Fruit fly (Drosophila melanogaster) whole organism, embryonic: ENCODE results near the gene gb.

Experiments
- Aef1 ChIP-seq: fragments of 200-800 bp; sonication (Bioruptor generic); IDR thresholded peaks from 3 replicates; pipeline ENCODE4 v1.3.6; 2022; ENCODE audit warnings: missing biosample characterization, missing genetic modification characterization
- Asciz ChIP-seq: fragments of 200-800 bp; sonication (Bioruptor generic); optimal IDR thresholded peaks from 2 replicates; lab custom pipeline; 2017; ENCODE audit warnings: missing biosample characterization, mild to moderate bottlenecking, missing genetic modification characterization, missing genetic modification reagents
- Awh ChIP-seq: fragments of 200-800 bp; sonication (Bioruptor generic); IDR thresholded peaks from 2 replicates; pipeline ENCODE4, ENCODE4 v1.3.6; 2022; ENCODE audit warnings: missing biosample characterization, missing genetic modification characterization
- B-H1 ChIP-seq: fragments of 200-800 bp; sonication (Bioruptor generic); IDR thresholded peaks from 3 replicates; pipeline ENCODE4 v1.3.6; 2022; ENCODE audit warnings: missing biosample characterization, missing genetic modification characterization
- C15 ChIP-seq: fragments of 200-800 bp; sonication (Bioruptor generic); IDR thresholded peaks from 3 replicates; pipeline ENCODE4 v1.3.6; 2022; ENCODE audit warnings: missing biosample characterization, missing genetic modification characterization
- CG10209 ChIP-seq: fragments of 200-800 bp; sonication (Bioruptor generic); optimal IDR thresholded peaks from 3 replicates; lab custom pipeline; 2017; ENCODE audit warnings: missing biosample characterization, mild to moderate bottlenecking, missing genetic modification characterization, missing genetic modification reagents
- CG10654 ChIP-seq: fragments of 200-800 bp; sonication (Bioruptor generic); optimal IDR thresholded peaks from 2 replicates; lab custom pipeline; 2016; ENCODE audit warnings: missing biosample characterization, missing genetic modification characterization
- CG11504 ChIP-seq: fragments of 200-800 bp; sonication (Bioruptor generic); optimal IDR thresholded peaks from 3 replicates; lab custom pipeline; 2019; ENCODE audit warnings: missing biosample characterization, mild to moderate bottlenecking, missing genetic modification characterization, moderate library complexity
- CG13287 ChIP-seq: fragments of 200-800 bp; sonication (Bioruptor generic); IDR thresholded peaks from 2 replicates; pipeline ENCODE4 v1.3.6; 2022; ENCODE audit warnings: missing biosample characterization, missing genetic modification characterization; ENCODE audit not compliant: partially characterized antibody
- CG13424 ChIP-seq: fragments of 200-800 bp; sonication (Bioruptor generic); optimal IDR thresholded peaks from 2 replicates; lab custom pipeline; 2019; ENCODE audit warnings: missing biosample characterization, mild to moderate bottlenecking, missing genetic modification characterization, moderate library complexity
- CG15011 ChIP-seq: fragments of 200-800 bp; sonication (Bioruptor generic); optimal IDR thresholded peaks from 3 replicates; lab custom pipeline; 2018; ENCODE audit warnings: missing biosample characterization, mild to moderate bottlenecking, missing genetic modification characterization
- CG16779 ChIP-seq: fragments of 200-800 bp; sonication (Bioruptor generic); IDR thresholded peaks from 2 replicates; pipeline ENCODE4 v1.3.6; 2022; ENCODE audit warnings: missing biosample characterization, missing genetic modification characterization
- CG17385 ChIP-seq: fragments of 200-800 bp; sonication (Bioruptor generic); optimal IDR thresholded peaks from 3 replicates; lab custom pipeline; 2018; ENCODE audit warnings: missing biosample characterization, mild to moderate bottlenecking, missing genetic modification characterization
- CG17612 ChIP-seq: fragments of 200-800 bp; sonication (Bioruptor generic); IDR thresholded peaks from 2 replicates; pipeline ENCODE4 v1.3.6; 2022; ENCODE audit warnings: missing biosample characterization, missing genetic modification characterization
- CG2116 ChIP-seq: fragments of 200-800 bp; sonication (Bioruptor generic); optimal IDR thresholded peaks from 3 replicates; lab custom pipeline; 2018; ENCODE audit warnings: missing biosample characterization, mild to moderate bottlenecking, missing genetic modification characterization
- CG2875 ChIP-seq: fragments of 200-800 bp; sonication (Bioruptor generic); optimal IDR thresholded peaks from 2 replicates; lab custom pipeline; 2017; ENCODE audit warnings: missing biosample characterization, mild to moderate bottlenecking, missing genetic modification characterization, missing genetic modification reagents
- CG3163 ChIP-seq: fragments of 200-800 bp; sonication (Bioruptor generic); optimal IDR thresholded peaks from 3 replicates; lab custom pipeline; 2016; ENCODE audit warnings: missing biosample characterization, missing genetic modification characterization
- CG4617 ChIP-seq: fragments of 200-800 bp; sonication (Bioruptor generic); optimal IDR thresholded peaks from 3 replicates; lab custom pipeline; 2016; ENCODE audit warnings: missing biosample characterization, missing genetic modification characterization, borderline replicate concordance
- CG4707 ChIP-seq: fragments of 200-800 bp; sonication (Bioruptor generic); optimal IDR thresholded peaks from 2 replicates; lab custom pipeline; 2018; ENCODE audit warnings: missing biosample characterization, mild to moderate bottlenecking, missing genetic modification characterization, moderate library complexity
- CG8388 ChIP-seq: fragments of 200-800 bp; sonication (Bioruptor generic); optimal IDR thresholded peaks from 2 replicates; lab custom pipeline; 2019; ENCODE audit warnings: missing biosample characterization, mild to moderate bottlenecking, missing genetic modification characterization, moderate library complexity
- CkIIα-i1 ChIP-seq: fragments of 200-800 bp; sonication (Bioruptor generic); IDR thresholded peaks from 2 replicates; pipeline ENCODE4 v1.3.6; 2022; ENCODE audit warnings: missing biosample characterization, missing genetic modification characterization
- CrebB ChIP-seq: fragments of 200-800 bp; sonication (Bioruptor generic); optimal IDR thresholded peaks from 3 replicates; lab custom pipeline; 2018; ENCODE audit warnings: missing biosample characterization, mild to moderate bottlenecking, missing genetic modification characterization
- Dek ChIP-seq: fragments of 200-800 bp; sonication (Bioruptor generic); optimal IDR thresholded peaks from 3 replicates; lab custom pipeline; 2019; ENCODE audit warnings: missing biosample characterization, mild to moderate bottlenecking, missing genetic modification characterization, moderate library complexity
- E2f2 ChIP-seq: fragments of 200-800 bp; sonication (Bioruptor generic); IDR thresholded peaks from 2 replicates; pipeline ENCODE4 v1.3.6; 2022; ENCODE audit warnings: missing biosample characterization, missing genetic modification characterization
- Fer1 ChIP-seq: fragments of 200-800 bp; sonication (Bioruptor generic); optimal IDR thresholded peaks from 2 replicates; lab custom pipeline; 2017; ENCODE audit warnings: missing biosample characterization, mild to moderate bottlenecking, missing genetic modification characterization
- H15 ChIP-seq: fragments of 200-800 bp; sonication (Bioruptor generic); IDR thresholded peaks from 3 replicates; pipeline ENCODE4 v1.3.6; 2022; ENCODE audit warnings: missing biosample characterization, missing genetic modification characterization
- HLH4C ChIP-seq: fragments of 200-800 bp; sonication (Bioruptor generic); IDR thresholded peaks from 3 replicates; pipeline ENCODE4 v1.3.6; 2022; ENCODE audit warnings: missing biosample characterization, missing genetic modification characterization; ENCODE audit not compliant: partially characterized antibody
- Hr51 ChIP-seq, 2 experiments: fragments of 200-800 bp; sonication (Bioruptor generic); optimal IDR thresholded peaks; 2 replicates in 1 of 2; 3 replicates in 1 of 2; lab custom pipeline; 2016 to 2018; ENCODE audit warnings: missing biosample characterization in 2 of 2, missing genetic modification characterization in 2 of 2, mild to moderate bottlenecking in 1 of 2, moderate library complexity in 1 of 2
- Mes4 ChIP-seq: fragments of 200-800 bp; sonication (Bioruptor generic); optimal IDR thresholded peaks from 2 replicates; lab custom pipeline; 2016; ENCODE audit warnings: missing biosample characterization, missing genetic modification characterization
- NK7.1 ChIP-seq: fragments of 200-800 bp; sonication (Bioruptor generic); optimal IDR thresholded peaks from 3 replicates; lab custom pipeline; 2016; ENCODE audit warnings: missing biosample characterization, missing genetic modification characterization
- Neu2 ChIP-seq: fragments of 200-800 bp; sonication (Bioruptor generic); optimal IDR thresholded peaks from 3 replicates; lab custom pipeline; 2016; ENCODE audit warnings: missing biosample characterization, missing genetic modification characterization, borderline replicate concordance
- Sox102F ChIP-seq: fragments of 200-800 bp; sonication (Bioruptor generic); optimal IDR thresholded peaks from 2 replicates; lab custom pipeline; 2018; ENCODE audit warnings: missing biosample characterization, mild to moderate bottlenecking, missing genetic modification characterization, moderate library complexity
- Usf ChIP-seq: fragments of 200-800 bp; sonication (Bioruptor generic); optimal IDR thresholded peaks from 2 replicates; lab custom pipeline; 2017; ENCODE audit warnings: missing genotype, missing biosample characterization, missing genetic modification characterization
- ab ChIP-seq: fragments of 200-800 bp; sonication (Bioruptor generic); optimal IDR thresholded peaks from 2 replicates; lab custom pipeline; 2016; ENCODE audit warnings: missing biosample characterization, missing genetic modification characterization
- al ChIP-seq: fragments of 200-800 bp; sonication (Bioruptor generic); IDR thresholded peaks from 2 replicates; pipeline ENCODE4 v1.3.6; 2022; ENCODE audit warnings: missing biosample characterization, missing genetic modification characterization
- bowl ChIP-seq: fragments of 200-800 bp; sonication (Bioruptor generic); IDR thresholded peaks from 2 replicates; pipeline ENCODE4 v1.3.6; 2022; ENCODE audit warnings: missing biosample characterization, missing genetic modification characterization
- btn ChIP-seq: fragments of 200-800 bp; sonication (Bioruptor generic); optimal IDR thresholded peaks from 2 replicates; lab custom pipeline; 2016; ENCODE audit warnings: missing biosample characterization, missing genetic modification characterization
- caup ChIP-seq: fragments of 200-800 bp; sonication (Bioruptor generic); optimal IDR thresholded peaks from 3 replicates; lab custom pipeline; 2017; ENCODE audit warnings: missing biosample characterization, mild to moderate bottlenecking, missing genetic modification characterization, moderate library complexity; ENCODE audit not compliant: severe bottlenecking
- danr ChIP-seq: fragments of 200-800 bp; sonication (Bioruptor generic); IDR thresholded peaks from 2 replicates; pipeline ENCODE4 v1.3.6; 2022; ENCODE audit warnings: missing biosample characterization, missing genetic modification characterization
- dysf ChIP-seq: fragments of 200-800 bp; sonication (Bioruptor generic); IDR thresholded peaks from 3 replicates; pipeline ENCODE4 v1.3.6; 2022; ENCODE audit warnings: missing biosample characterization, missing genetic modification characterization
- fd102C ChIP-seq: fragments of 200-800 bp; sonication (Bioruptor generic); optimal IDR thresholded peaks from 2 replicates; lab custom pipeline; 2018; ENCODE audit warnings: missing biosample characterization, mild to moderate bottlenecking, missing genetic modification characterization, moderate library complexity
- hb ChIP-seq: fragments of 200-800 bp; sonication (Bioruptor generic); IDR thresholded peaks from 3 replicates; pipeline ENCODE4 v1.3.6; 2022; ENCODE audit warnings: missing biosample characterization, missing genetic modification characterization; ENCODE audit not compliant: partially characterized antibody
- jing ChIP-seq: fragments of 200-800 bp; sonication (Bioruptor generic); optimal IDR thresholded peaks from 2 replicates; lab custom pipeline; 2018; ENCODE audit warnings: missing biosample characterization, mild to moderate bottlenecking, missing genetic modification characterization
- pan ChIP-seq, 4 experiments: fragments of >200 bp in 3 of 4; fragments of 200-800 bp in 1 of 4; sonication (Bioruptor generic) in 1 of 4; optimal IDR thresholded peaks in 3 of 4; IDR thresholded peaks in 1 of 4; 2 replicates each; pipeline versions ENCODE4 v1.3.6 to Lab custom; 2017 to 2022; ENCODE audit warnings: missing biosample characterization in 2 of 4, missing genetic modification characterization in 2 of 4, mixed read lengths in 1 of 4
- pnt ChIP-seq: fragments of 200-800 bp; sonication (Bioruptor generic); optimal IDR thresholded peaks from 3 replicates; lab custom pipeline; 2016; ENCODE audit warnings: missing biosample characterization, missing genetic modification characterization
- yki ChIP-seq: fragments of >200 bp; optimal IDR thresholded peaks from 3 replicates; lab custom pipeline; 2018
- zen2 ChIP-seq: fragments of 200-800 bp; sonication (Bioruptor generic); IDR thresholded peaks from 3 replicates; pipeline ENCODE4 v1.3.6; 2022; ENCODE audit warnings: missing biosample characterization, missing genetic modification characterization; ENCODE audit not compliant: partially characterized antibody
- zfh1 ChIP-seq: fragments of 200-800 bp; sonication (Bioruptor generic); IDR thresholded peaks from 3 replicates; pipeline ENCODE4 v1.3.6; 2022; ENCODE audit warnings: missing biosample characterization, missing genetic modification characterization

gb gene

DNA sequence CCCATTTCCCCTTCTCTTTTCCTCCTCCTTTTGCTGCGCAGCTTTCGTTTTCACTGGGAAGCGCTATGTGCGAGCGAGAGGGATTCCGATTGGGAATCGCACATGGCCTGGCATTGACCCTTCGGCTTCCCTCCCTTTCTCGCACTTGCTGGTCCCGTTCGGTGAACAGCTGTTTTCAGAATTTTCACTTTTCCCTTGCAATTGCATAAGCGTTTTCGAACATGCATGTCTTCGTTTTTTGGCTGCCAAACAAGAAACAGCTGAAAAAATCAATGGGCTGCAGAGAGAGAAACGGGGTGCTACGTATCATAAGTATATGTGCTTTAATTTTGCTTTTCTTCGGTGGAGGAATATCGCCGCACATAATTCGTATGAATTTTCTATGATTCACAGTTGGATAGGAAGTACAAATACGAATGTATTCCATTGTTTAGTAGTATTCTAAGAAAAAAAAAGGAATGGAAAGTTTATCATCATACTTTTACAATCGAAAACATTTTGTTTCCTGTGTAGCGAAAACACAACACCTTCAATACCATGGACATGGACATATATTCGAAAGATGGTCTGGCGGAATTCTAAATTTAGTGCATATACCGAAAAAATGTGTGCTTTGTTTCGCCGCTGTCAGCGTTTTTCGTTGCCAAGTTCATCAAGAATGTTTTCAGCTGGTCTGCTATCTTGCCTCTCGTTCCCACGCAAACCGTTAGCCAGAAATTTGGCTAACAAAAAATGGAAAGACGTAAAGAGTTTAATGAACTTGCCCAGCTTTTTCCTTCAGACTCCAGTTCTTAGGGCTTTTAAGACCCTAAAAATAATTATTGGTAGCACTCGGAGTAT, 40.3 kb upstream of the gb start (continued):
- TF ChIP-seq Neu2 (GFP tag; lab: Kevin White, UChicago) = no peak
- TF ChIP-seq CrebB (tag; lab: Kevin White, UChicago) = no peak
- TF ChIP-seq Sox102F (GFP tag; lab: Kevin White, UChicago) = peak; percentile 65
- no peak for TF ChIP-seq CG2116 (GFP tag; lab: Kevin White, UChicago)
- TF ChIP-seq CG13287 (GFP tag; lab: Robert Waterston, UW) = no peak
- TF ChIP-seq CG16779 (GFP tag; lab: Robert Waterston, UW) = no peak
- TF ChIP-seq CG8388 (GFP tag; lab: Kevin White, UChicago) = peak; percentile 27
- no peak for TF ChIP-seq CG4707 (GFP tag; lab: Kevin White, UChicago)
- no peak for TF ChIP-seq btn (GFP tag; lab: Kevin White, UChicago)
- peak in 1 of 2 experiments; percentile 66 for TF ChIP-seq Hr51 (GFP tag; optimal IDR thresholded peaks at IDR 0.05; lab: Kevin White, UChicago)
- TF ChIP-seq CG10654 (GFP tag; lab: Kevin White, UChicago) = no peak
- no peak for TF ChIP-seq zfh1 (GFP tag; lab: Robert Waterston, UW)
- peak; percentile 73 for TF ChIP-seq CG11504 (tag; lab: Kevin White, UChicago)
- peak; percentile 58 for TF ChIP-seq al (GFP tag; lab: Robert Waterston, UW)
- TF ChIP-seq CG17612 (GFP tag; lab: Robert Waterston, UW) = no peak
- peak; percentile 16 for TF ChIP-seq Dek (tag; lab: Kevin White, UChicago)
- no peak for TF ChIP-seq yki
- peak; percentile 23 for TF ChIP-seq Fer1 (GFP tag; lab: Kevin White, UChicago)
- no peak for TF ChIP-seq bowl
- peak; percentile 67; the same call in 2 of the 3 replicates for TF ChIP-seq dysf (GFP tag; lab: Robert Waterston, UW)
- 0 out of 3 replicates have a peak, but pooled peaks have one; percentile 13 for TF ChIP-seq Aef1 (GFP tag; lab: Robert Waterston, UW)
- TF ChIP-seq CG15011 = no peak
- TF ChIP-seq CG17385 (GFP tag; lab: Kevin White, UChicago) = peak; percentile 21
- TF ChIP-seq pan (optimal IDR thresholded peaks at IDR 0.05; lab: Kevin White, UChicago) = no peak
- TF ChIP-seq pan (GFP tag; optimal IDR thresholded peaks at IDR 0.05 in 1 of 2, IDR thresholded peaks at IDR 0.05 in 1 of 2) = peak in 1 of 2 experiments; percentile 13
- TF ChIP-seq CG2875 = no peak
- TF ChIP-seq Asciz (GFP tag; lab: Kevin White, UChicago) = peak; percentile 33
- TF ChIP-seq CG10209 (GFP tag; lab: Kevin White, UChicago) = peak; percentile 51
- no peak for TF ChIP-seq B-H1
- TF ChIP-seq danr (GFP tag; lab: Robert Waterston, UW) = 0 out of 2 replicates have a peak, but pooled peaks have one; percentile 13
- no peak for TF ChIP-seq zen2 (GFP tag; lab: Robert Waterston, UW)
- TF ChIP-seq hb (GFP tag; lab: Robert Waterston, UW) = no peak
- no peak for TF ChIP-seq CG3163 (GFP tag; lab: Kevin White, UChicago)
- TF ChIP-seq H15 (GFP tag; lab: Robert Waterston, UW) = no peak
- no peak for TF ChIP-seq fd102C (GFP tag; lab: Kevin White, UChicago)
- TF ChIP-seq NK7.1 (GFP tag; lab: Kevin White, UChicago) = peak; percentile 17
- peak; percentile 47 for TF ChIP-seq caup
- 0 out of 2 replicates have a peak, but pooled peaks have one; percentile 9 for TF ChIP-seq E2f2 (GFP tag; lab: Robert Waterston, UW)
- no peak for TF ChIP-seq C15
- TF ChIP-seq Usf = peak; percentile 4
- no peak for TF ChIP-seq ab
- no peak for TF ChIP-seq pnt (GFP tag; lab: Kevin White, UChicago)
- TF ChIP-seq CkIIα-i1 (GFP tag; lab: Robert Waterston, UW) = no peak
- TF ChIP-seq HLH4C (GFP tag; lab: Robert Waterston, UW) = no peak
- peak; percentile 13 for TF ChIP-seq Mes4 (GFP tag; lab: Kevin White, UChicago)
- TF ChIP-seq Awh (GFP tag; lab: Robert Waterston, UW) = no peak
- no peak for TF ChIP-seq jing (GFP tag; lab: Kevin White, UChicago)
- TF ChIP-seq CG13424 (tag; lab: Kevin White, UChicago) = peak; percentile 62
- TF ChIP-seq CG4617 (GFP tag; lab: Kevin White, UChicago) = no peak
